Fruit fly (Drosophila melanogaster): ENCODE results near the gene zuc.

dm6 chr2L:12027435-12027834, 37.8 kb upstream of the zuc start, which contains the start of gene dmGlut:
- TF ChIP-seq CG8478 (optimal IDR thresholded peaks at IDR 0.05) = no peak
- TF ChIP-seq CTCF (optimal IDR thresholded peaks at IDR 0.05) = no peak

Measured in S2 (cell line).